Worm (Caenorhabditis elegans) whole organism, midembryonic: ENCODE measurements around the gene Y54G9A.9.
A peak's percentile ranks its signal among the peaks of the same experiment; 100 is the strongest.

Source experiments
- T22C8.4 ChIP-seq: fragments of 200-800 bp; sonication (Bioruptor generic); IDR thresholded peaks from 2 replicates; pipeline ENCODE4 v1.3.6; 2022; ENCODE audit warnings: missing genetic modification characterization, missing compliant biosample characterization
- cog-1 ChIP-seq: sonication (generic microtip); optimal IDR thresholded peaks from 2 replicates; lab custom pipeline; 2016; ENCODE audit warnings: missing genetic modification characterization, missing compliant biosample characterization
- flt-1 ChIP-seq: fragments of 200-800 bp; sonication (Bioruptor generic); IDR thresholded peaks from 2 replicates; pipeline ENCODE4 v1.3.6; 2022; ENCODE audit warnings: missing genetic modification characterization, missing compliant biosample characterization
- klf-2 ChIP-seq: fragments of 200-800 bp; sonication (Bioruptor generic); conservative IDR thresholded peaks from 2 replicates; pipeline ENCODE4 v1.3.6; 2022; ENCODE audit warnings: missing genetic modification reagents, missing genetic modification characterization, missing compliant biosample characterization
- med-1 ChIP-seq: sonication (generic microtip); optimal IDR thresholded peaks from 2 replicates; lab custom pipeline; 2017; ENCODE audit warnings: missing genetic modification characterization, mild to moderate bottlenecking, missing compliant biosample characterization, antibody characterized with exemption, missing genetic modification reagents; ENCODE audit not compliant: insufficient read depth
- ref-1 ChIP-seq: fragments of 200-800 bp; sonication (Bioruptor generic); conservative IDR thresholded peaks from 2 replicates; pipeline ENCODE4 v1.3.6; 2022; ENCODE audit warnings: missing genetic modification reagents, missing genetic modification characterization, missing compliant biosample characterization
- tab-1 ChIP-seq: fragments of 200-800 bp; sonication (Bioruptor generic); IDR thresholded peaks from 2 replicates; pipeline ENCODE4 v1.3.6; 2022; ENCODE audit warnings: missing genetic modification characterization, missing compliant biosample characterization
- ztf-23 ChIP-seq: fragments of 200-800 bp; sonication (Bioruptor generic); IDR thresholded peaks from 2 replicates; pipeline ENCODE4 v1.3.6; 2022; ENCODE audit warnings: missing genetic modification reagents, missing genetic modification characterization, missing compliant biosample characterization
- ztf-29 ChIP-seq: fragments of 200-800 bp; sonication (Bioruptor generic); IDR thresholded peaks from 2 replicates; pipeline ENCODE4 v1.3.6; 2022; ENCODE audit warnings: missing genetic modification reagents, missing genetic modification characterization, missing compliant biosample characterization

Y54G9A.9 gene

ce11 chrII:13715333-13715732 lies 14.2 kb upstream of the Y54G9A.9 start:
- TF ChIP-seq klf-2 (GFP tag; lab: Robert Waterston, UW) (no peak), ztf-29 (GFP tag; lab: Robert Waterston, UW) (no peak; the same call in 1 of the 2 replicates), med-1 (GFP tag; lab: Kevin White, UChicago) (no peak)

ce11 chrII:13715733-13716132 lies 13.8 kb upstream of the Y54G9A.9 start, which contains the start of gene zipt-2.3:
Gene zipt-2.3, minus strand, starts transcription at chrII:13715879.
- TF ChIP-seq T22C8.4 (GFP tag; lab: Robert Waterston, UW) (no peak), ref-1 (GFP tag; lab: Robert Waterston, UW) (no peak), med-1 (GFP tag; lab: Kevin White, UChicago) (no peak), flt-1 (GFP tag; lab: Robert Waterston, UW) (no peak), ztf-23 (no peak), tab-1 (GFP tag; lab: Robert Waterston, UW) (no peak), ztf-29 (GFP tag; lab: Robert Waterston, UW) (no peak), klf-2 (GFP tag; lab: Robert Waterston, UW) (no peak), cog-1 (tag; lab: Kevin White, UChicago) (no peak)

- TF ChIP-seq T22C8.4 (GFP tag; lab: Robert Waterston, UW), result peak; percentile 29; the same call in 1 of the 2 replicates
- TF ChIP-seq ref-1 (GFP tag; lab: Robert Waterston, UW), result no peak
These were observed 11.8 kb upstream of the Y54G9A.9 start for ce11 chrII:13717393-13718367.

- TF ChIP-seq T22C8.4 (GFP tag; lab: Robert Waterston, UW), result no peak
- no peak for TF ChIP-seq med-1 (GFP tag; lab: Kevin White, UChicago)
- no peak for TF ChIP-seq tab-1 (GFP tag; lab: Robert Waterston, UW)
- no peak for TF ChIP-seq ref-1 (GFP tag; lab: Robert Waterston, UW)
- TF ChIP-seq flt-1 (GFP tag; lab: Robert Waterston, UW), result no peak
- TF ChIP-seq ztf-23, result no peak
- TF ChIP-seq cog-1 (tag; lab: Kevin White, UChicago), result no peak
- no peak for TF ChIP-seq ztf-29 (GFP tag; lab: Robert Waterston, UW)
- no peak for TF ChIP-seq klf-2 (GFP tag; lab: Robert Waterston, UW)
These were observed 8.9 kb upstream of the Y54G9A.9 start for ce11 chrII:13720650-13721049.

ce11 chrII:13721218-13721617 lies 8.3 kb upstream of the Y54G9A.9 start, which contains the start of gene sre-46:
Gene sre-46, minus strand, starts transcription at chrII:13721318.
- TF ChIP-seq flt-1 (GFP tag; lab: Robert Waterston, UW) (no peak), tab-1 (GFP tag; lab: Robert Waterston, UW) (no peak), ztf-29 (GFP tag; lab: Robert Waterston, UW) (no peak), ref-1 (GFP tag; lab: Robert Waterston, UW) (no peak), cog-1 (tag; lab: Kevin White, UChicago) (no peak), med-1 (GFP tag; lab: Kevin White, UChicago) (no peak)

ce11 chrII:13722763-13723162 lies 6.8 kb upstream of the Y54G9A.9 start, which contains the start of gene Y54G9A.5:
Gene Y54G9A.5, plus strand, starts transcription at chrII:13723007.
- no peak for TF ChIP-seq flt-1 (GFP tag; lab: Robert Waterston, UW)
- no peak for TF ChIP-seq med-1 (GFP tag; lab: Kevin White, UChicago)
- no peak for TF ChIP-seq cog-1 (tag; lab: Kevin White, UChicago)
- TF ChIP-seq ref-1 (GFP tag; lab: Robert Waterston, UW), result no peak
- TF ChIP-seq ztf-23, result no peak
- no peak for TF ChIP-seq klf-2 (GFP tag; lab: Robert Waterston, UW)
- no peak for TF ChIP-seq T22C8.4 (GFP tag; lab: Robert Waterston, UW)
- no peak for TF ChIP-seq tab-1 (GFP tag; lab: Robert Waterston, UW)
- TF ChIP-seq ztf-29 (GFP tag; lab: Robert Waterston, UW), result no peak

ce11 chrII:13723754-13724153 lies 5.8 kb upstream of the Y54G9A.9 start:
- no peak for TF ChIP-seq ztf-23
- TF ChIP-seq cog-1 (tag; lab: Kevin White, UChicago), result no peak
- no peak for TF ChIP-seq tab-1 (GFP tag; lab: Robert Waterston, UW)
- no peak for TF ChIP-seq flt-1 (GFP tag; lab: Robert Waterston, UW)
- no peak for TF ChIP-seq med-1 (GFP tag; lab: Kevin White, UChicago)
- no peak for TF ChIP-seq klf-2 (GFP tag; lab: Robert Waterston, UW)
- no peak for TF ChIP-seq ref-1 (GFP tag; lab: Robert Waterston, UW)
- TF ChIP-seq ztf-29 (GFP tag; lab: Robert Waterston, UW), result no peak
- TF ChIP-seq T22C8.4 (GFP tag; lab: Robert Waterston, UW), result no peak

- TF ChIP-seq ztf-29 (GFP tag; lab: Robert Waterston, UW), result no peak
- TF ChIP-seq flt-1 (GFP tag; lab: Robert Waterston, UW), result no peak
- no peak for TF ChIP-seq ref-1 (GFP tag; lab: Robert Waterston, UW)
These were observed 3.7 kb upstream of the Y54G9A.9 start, which contains the start of the genes Y54G9A.7 and bub-3 for ce11 chrII:13725793-13726192. Gene Y54G9A.7, minus strand, starts transcription at chrII:13725799. Gene bub-3, plus strand, starts transcription at chrII:13726062.

- TF ChIP-seq ztf-23 (no peak), klf-2 (GFP tag; lab: Robert Waterston, UW) (no peak), ref-1 (GFP tag; lab: Robert Waterston, UW) (no peak), cog-1 (tag; lab: Kevin White, UChicago) (no peak), flt-1 (GFP tag; lab: Robert Waterston, UW) (no peak), T22C8.4 (GFP tag; lab: Robert Waterston, UW) (no peak), tab-1 (GFP tag; lab: Robert Waterston, UW) (no peak), ztf-29 (GFP tag; lab: Robert Waterston, UW) (no peak), med-1 (GFP tag; lab: Kevin White, UChicago) (no peak)
These were observed 2.6 kb downstream of the Y54G9A.9 start for ce11 chrII:13732146-13732545.
